Fruit fly (Drosophila melanogaster) whole organism, pupa: ENCODE measurements around the gene mal.

Source experiments
- CG10348 ChIP-seq: fragments of 200-800 bp; sonication (Bioruptor generic); IDR thresholded peaks from 2 replicates; pipeline ENCODE4 v1.3.6; 2022; ENCODE audit warnings: missing biosample characterization, missing genetic modification characterization
- CG15710 ChIP-seq: fragments of 200-800 bp; sonication (Bioruptor generic); optimal IDR thresholded peaks from 2 replicates; lab custom pipeline; 2018; ENCODE audit warnings: missing biosample characterization, mild to moderate bottlenecking, missing genetic modification characterization, moderate library complexity
- gl ChIP-seq: fragments of 200-800 bp; sonication (Bioruptor generic); optimal IDR thresholded peaks from 2 replicates; lab custom pipeline; 2018; ENCODE audit warnings: missing biosample characterization, mild to moderate bottlenecking, missing genetic modification characterization

dm6 chrX:20414099-20414498, 15.4 kb upstream of the mal start, which contains the start of gene CG15458:
- TF ChIP-seq CG15710 (tag; lab: Kevin White, UChicago) (no peak), CG10348 (GFP tag; lab: Robert Waterston, UW) (no peak), gl (tag; lab: Kevin White, UChicago) (no peak)
